Worm (Caenorhabditis elegans): ENCODE measurements around the gene F35F11.2.

F35F11.2 gene

ce11 chrIV:4039984-4040383, at the start of gene F35F11.2:
Gene F35F11.2 (plus strand): TSS chrIV:4040284.
- TF ChIP-seq lin-13 (tag; optimal IDR thresholded peaks at IDR 0.05) (no peak), mls-2 (tag; optimal IDR thresholded peaks at IDR 0.05) (no peak), unc-120 (tag; optimal IDR thresholded peaks at IDR 0.05; ENCODE audit: poor library complexity, severe bottlenecking) (no peak), ces-1 (GFP tag; optimal IDR thresholded peaks at IDR 0.05) (no peak), mep-1 (tag; optimal IDR thresholded peaks at IDR 0.05) (no peak), ztf-11 (tag; optimal IDR thresholded peaks at IDR 0.05) (no peak), unc-39 (tag; optimal IDR thresholded peaks at IDR 0.05) (no peak), drap-1 (GFP tag; optimal IDR thresholded peaks at IDR 0.05) (no peak)

- no peak for TF ChIP-seq snpc-4 (tag; optimal IDR thresholded peaks at IDR 0.05)
- no peak for TF ChIP-seq mep-1 (tag; optimal IDR thresholded peaks at IDR 0.05)
- TF ChIP-seq unc-62 (GFP tag; optimal IDR thresholded peaks at IDR 0.05), result no peak
- no peak for TF ChIP-seq ceh-39 (tag; optimal IDR thresholded peaks at IDR 0.05)
- no peak for TF ChIP-seq ceh-43 (GFP tag; optimal IDR thresholded peaks at IDR 0.05)
- TF ChIP-seq zip-8 (tag; optimal IDR thresholded peaks at IDR 0.05), result no peak
- TF ChIP-seq lin-13 (tag; optimal IDR thresholded peaks at IDR 0.05), result no peak
These were observed 46.8 kb upstream of the F35F11.2 start, which contains the start of gene F47C12.6 for ce11 chrIV:3993292-3993691. Gene F47C12.6 (minus strand): TSS chrIV:3993392.

- TF ChIP-seq zip-8 (tag; optimal IDR thresholded peaks at IDR 0.05) (no peak), lin-32 (GFP tag; optimal IDR thresholded peaks at IDR 0.05) (no peak), cnd-1 (tag; optimal IDR thresholded peaks at IDR 0.05) (no peak)
These were observed 45.8 kb upstream of the F35F11.2 start, which contains the start of gene F47C12.13 for ce11 chrIV:3994318-3994717. Gene F47C12.13 (minus strand): TSS chrIV:3994418.

ce11 chrIV:3995384-3995783, 44.7 kb upstream of the F35F11.2 start, which contains the start of gene F47C12.7:
Gene F47C12.7 (minus strand): TSS chrIV:3995484.
- TF ChIP-seq nhr-28 (tag; optimal IDR thresholded peaks at IDR 0.05), result no peak
- TF ChIP-seq ham-2 (GFP tag; optimal IDR thresholded peaks at IDR 0.05), result no peak

- no peak for TF ChIP-seq ztf-11 (tag; optimal IDR thresholded peaks at IDR 0.05)
These were observed 41.6 kb upstream of the F35F11.2 start, which contains the start of gene F47C12.8 for ce11 chrIV:3998517-3998916. Gene F47C12.8 (minus strand): TSS chrIV:3998617.

- TF ChIP-seq lin-13 (tag; optimal IDR thresholded peaks at IDR 0.05) (no peak), unc-62 (GFP tag; optimal IDR thresholded peaks at IDR 0.05) (no peak), nhr-28 (tag; optimal IDR thresholded peaks at IDR 0.05) (no peak), bed-3 (GFP tag; optimal IDR thresholded peaks at IDR 0.05) (no peak), zip-8 (tag; optimal IDR thresholded peaks at IDR 0.05) (no peak), snpc-4 (tag; optimal IDR thresholded peaks at IDR 0.05) (no peak), lin-32 (GFP tag; optimal IDR thresholded peaks at IDR 0.05) (no peak), ham-2 (GFP tag; optimal IDR thresholded peaks at IDR 0.05) (no peak), ceh-43 (GFP tag; optimal IDR thresholded peaks at IDR 0.05) (no peak), sem-2 (GFP tag; optimal IDR thresholded peaks at IDR 0.05) (no peak), mab-5 (tag; optimal IDR thresholded peaks at IDR 0.05) (no peak), drap-1 (GFP tag; optimal IDR thresholded peaks at IDR 0.05) (no peak), nhr-2 (tag; optimal IDR thresholded peaks at IDR 0.05) (no peak), M03D4.4 (tag; optimal IDR thresholded peaks at IDR 0.05) (no peak), ces-1 (GFP tag; optimal IDR thresholded peaks at IDR 0.05) (no peak)
These were observed 40.4 kb upstream of the F35F11.2 start for ce11 chrIV:3999662-4000061.

- TF ChIP-seq flh-1 (GFP tag; optimal IDR thresholded peaks at IDR 0.05) (no peak), lsy-2 (tag; optimal IDR thresholded peaks at IDR 0.05) (no peak), nhr-28 (tag; optimal IDR thresholded peaks at IDR 0.05) (no peak), lin-32 (GFP tag; optimal IDR thresholded peaks at IDR 0.05) (no peak), sem-2 (GFP tag; optimal IDR thresholded peaks at IDR 0.05) (no peak)
These were observed 35.9 kb upstream of the F35F11.2 start for ce11 chrIV:4004221-4004620.

ce11 chrIV:4005166-4005565, 34.9 kb upstream of the F35F11.2 start:
- no peak for TF ChIP-seq zip-8 (tag; optimal IDR thresholded peaks at IDR 0.05)
- TF ChIP-seq mab-5 (tag; optimal IDR thresholded peaks at IDR 0.05), result no peak
- TF ChIP-seq unc-120 (tag; optimal IDR thresholded peaks at IDR 0.05; ENCODE audit: poor library complexity, severe bottlenecking), result no peak
- no peak for TF ChIP-seq nhr-28 (tag; optimal IDR thresholded peaks at IDR 0.05)

Measured in whole organism, mixed stage, embryonic.